Worm (Caenorhabditis elegans): ENCODE measurements around the gene F28H6.7.

Gene F28H6.7

DNA sequence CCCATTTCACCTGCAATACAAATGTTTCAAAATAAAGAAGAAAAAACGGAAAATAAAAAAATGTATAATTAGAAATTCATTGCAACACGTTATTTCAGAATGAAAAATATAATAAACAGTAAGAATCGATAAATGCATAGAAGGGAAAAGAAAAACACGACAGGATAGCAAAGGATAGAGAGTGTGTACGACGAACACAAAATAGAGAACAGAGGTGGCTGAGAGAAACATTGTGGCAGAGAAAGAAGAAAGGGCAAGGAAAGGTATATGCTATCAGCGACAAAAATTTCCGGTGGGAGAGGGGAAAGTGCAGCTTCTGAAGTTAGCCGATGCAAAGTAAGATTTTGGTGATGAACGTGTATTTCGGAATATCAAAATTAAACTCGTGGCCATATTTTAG, 10.0 kb downstream of the F28H6.7 start, which contains the start of gene F28H6.6:
F28H6.6 (minus strand) TSS at position 10 of the 400 bp plus-strand sequence.
- TF ChIP-seq C06A6.2 (GFP tag; conservative IDR thresholded peaks at IDR 0.05) (no peak), chd-7 (tag; optimal IDR thresholded peaks at IDR 0.05) (no peak), Y67H2A.10 (GFP tag; conservative IDR thresholded peaks at IDR 0.05) (no peak), dox-1 (GFP tag; IDR thresholded peaks at IDR 0.05) (no peak), hmg-1.2 (GFP tag; IDR thresholded peaks at IDR 0.05) (peak; percentile 12; the same call in 1 of the 2 replicates), ztf-6 (GFP tag; IDR thresholded peaks at IDR 0.05) (no peak), madf-3 (GFP tag; IDR thresholded peaks at IDR 0.05) (no peak), ceh-91 (GFP tag; IDR thresholded peaks at IDR 0.05) (no peak), C17E4.6 (GFP tag; IDR thresholded peaks at IDR 0.05) (no peak)

DNA sequence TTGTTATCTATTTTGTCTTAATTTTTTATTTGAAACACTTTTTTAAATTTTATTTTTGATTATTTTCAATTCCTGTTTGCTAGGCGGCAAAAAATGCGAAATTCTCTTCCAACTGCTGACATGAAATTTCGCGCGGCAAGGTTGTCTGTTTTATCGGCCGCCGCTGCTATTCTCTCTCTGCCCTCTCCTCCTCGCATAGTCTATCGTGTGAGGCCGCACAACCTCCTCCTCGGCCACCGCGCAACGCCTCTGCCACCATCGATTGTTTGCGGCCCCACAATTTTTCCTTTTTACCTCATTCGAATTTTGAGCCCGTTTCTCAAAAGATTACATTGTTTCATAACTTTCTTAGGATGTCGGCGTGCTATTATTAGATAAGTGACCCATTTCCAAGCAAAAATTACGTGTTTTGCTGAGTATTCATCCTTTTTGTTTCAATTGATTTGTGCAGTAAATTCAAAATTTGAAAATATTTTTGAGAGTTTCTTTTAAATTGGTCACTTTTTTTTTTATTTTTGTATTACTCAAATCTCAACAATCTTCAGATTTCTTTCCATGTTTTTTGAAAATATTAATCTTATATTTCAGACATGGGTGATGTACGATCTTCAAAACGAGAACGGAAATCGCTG, 11.5 kb downstream of the F28H6.7 start, which contains the start of gene F28H6.4:
F28H6.4 (plus strand) TSS at position 582 of the 632 bp plus-strand sequence.
- TF ChIP-seq K12H6.12 (tag; optimal IDR thresholded peaks at IDR 0.05): no peak
- TF ChIP-seq pbrm-1 (GFP tag; IDR thresholded peaks at IDR 0.05): no peak
- TF ChIP-seq nfyb-1 (GFP tag; IDR thresholded peaks at IDR 0.05): no peak
- no peak for TF ChIP-seq repo-1 (tag; optimal IDR thresholded peaks at IDR 0.05)
- no peak for TF ChIP-seq B0336.3 (GFP tag; IDR thresholded peaks at IDR 0.05)
- no peak for TF ChIP-seq lin-54 (GFP tag; optimal IDR thresholded peaks at IDR 0.05)
- no peak for TF ChIP-seq ceh-58 (GFP tag; IDR thresholded peaks at IDR 0.05)
- TF ChIP-seq him-1 (tag; optimal IDR thresholded peaks at IDR 0.05): no peak
- TF ChIP-seq ceh-27 (GFP tag; optimal IDR thresholded peaks at IDR 0.05): no peak
- TF ChIP-seq unc-130 (GFP tag; optimal IDR thresholded peaks at IDR 0.05): no peak
- no peak for TF ChIP-seq gei-17 (GFP tag; optimal IDR thresholded peaks at IDR 0.05)
- TF ChIP-seq sptf-2 (GFP tag; optimal IDR thresholded peaks at IDR 0.05): no peak
- TF ChIP-seq C17E4.6 (GFP tag; IDR thresholded peaks at IDR 0.05): no peak
- no peak for TF ChIP-seq lag-1 (GFP tag; IDR thresholded peaks at IDR 0.05)
- no peak for TF ChIP-seq B0035.1 (tag; optimal IDR thresholded peaks at IDR 0.05)
- TF ChIP-seq fkh-3 (tag; optimal IDR thresholded peaks at IDR 0.05): no peak
- no peak for TF ChIP-seq ccch-3 (GFP tag; optimal IDR thresholded peaks at IDR 0.05)
- no peak for TF ChIP-seq hlh-26 (GFP tag; conservative IDR thresholded peaks at IDR 0.05)
- no peak for TF ChIP-seq F49E8.2 (tag; optimal IDR thresholded peaks at IDR 0.05; ENCODE audit: insufficient read depth)
- no peak for TF ChIP-seq Y79H2A.3 (GFP tag; conservative IDR thresholded peaks at IDR 0.05)
- no peak for TF ChIP-seq hrde-1 (tag; optimal IDR thresholded peaks at IDR 0.05; ENCODE audit: borderline replicate concordance)
- TF ChIP-seq egl-44 (GFP tag; IDR thresholded peaks at IDR 0.05): no peak
- no peak for TF ChIP-seq atf-7 (tag; optimal IDR thresholded peaks at IDR 0.05)
- peak; percentile 80; the same call in 1 of the 2 replicates for TF ChIP-seq hmg-1.2 (GFP tag; IDR thresholded peaks at IDR 0.05)
- TF ChIP-seq attf-5 (GFP tag; optimal IDR thresholded peaks at IDR 0.05): peak; percentile 10
- no peak for TF ChIP-seq ceh-91 (GFP tag; IDR thresholded peaks at IDR 0.05)
- TF ChIP-seq ztf-22 (GFP tag; optimal IDR thresholded peaks at IDR 0.05): no peak
- no peak for TF ChIP-seq mel-28 (tag; optimal IDR thresholded peaks at IDR 0.05; ENCODE audit: borderline replicate concordance)
- peak; percentile 42 for TF ChIP-seq efl-1 (GFP tag; optimal IDR thresholded peaks at IDR 0.05)
- TF ChIP-seq Y95B8A.8 (GFP tag; IDR thresholded peaks at IDR 0.05): no peak
- no peak for TF ChIP-seq attf-3 (GFP tag; conservative IDR thresholded peaks at IDR 0.05)
- TF ChIP-seq ets-4 (GFP tag; optimal IDR thresholded peaks at IDR 0.05): no peak
- peak; percentile 65 for TF ChIP-seq dox-1 (GFP tag; IDR thresholded peaks at IDR 0.05)
- TF ChIP-seq hmg-20 (GFP tag; IDR thresholded peaks at IDR 0.05): no peak
- TF ChIP-seq lin-26 (GFP tag; IDR thresholded peaks at IDR 0.05): no peak
- TF ChIP-seq F57C9.4 (tag; optimal IDR thresholded peaks at IDR 0.05): no peak
- no peak for TF ChIP-seq F57A8.1 (GFP tag; optimal IDR thresholded peaks at IDR 0.05)
- TF ChIP-seq madf-10 (tag; optimal IDR thresholded peaks at IDR 0.05): peak; percentile 25
- TF ChIP-seq zfh-2 (GFP tag; conservative IDR thresholded peaks at IDR 0.05): peak; percentile 92
- 0 out of 2 replicates have a peak, but pooled peaks have one; percentile 26 for TF ChIP-seq madf-6 (GFP tag; IDR thresholded peaks at IDR 0.05)
- no peak for TF ChIP-seq rec-8 (tag; optimal IDR thresholded peaks at IDR 0.05)
